Fruit fly (Drosophila melanogaster): ENCODE measurements around the gene Nmdmc.

DNA sequence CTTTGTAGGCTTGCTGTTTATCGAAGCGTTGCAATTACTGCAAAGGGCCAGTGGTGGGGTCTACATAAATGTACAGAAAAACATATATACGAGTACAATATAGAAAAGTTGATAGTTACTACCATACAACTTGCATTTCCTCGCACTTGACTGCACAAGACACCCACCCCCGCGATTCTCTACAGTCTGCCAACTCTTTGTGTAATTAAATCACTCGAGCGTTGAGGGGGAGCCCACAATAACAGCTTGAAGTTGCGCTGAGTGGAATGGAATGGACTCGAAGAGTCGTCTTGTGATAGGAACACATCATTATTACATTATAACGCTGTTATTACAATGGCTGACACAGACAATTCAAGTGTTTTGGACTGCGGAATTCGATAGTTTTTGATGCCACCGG, 20.9 kb downstream of the Nmdmc start:
- TF ChIP-seq Hnf4 (GFP tag; optimal IDR thresholded peaks at IDR 0.05) (no peak), usp (GFP tag; optimal IDR thresholded peaks at IDR 0.05) (no peak), pan (optimal IDR thresholded peaks at IDR 0.05) (no peak), Myc (optimal IDR thresholded peaks at IDR 0.05) (no peak), lola (GFP tag; optimal IDR thresholded peaks at IDR 0.05) (no peak), psq (GFP tag; optimal IDR thresholded peaks at IDR 0.05) (no peak), HLH106 (tag; optimal IDR thresholded peaks at IDR 0.05) (no peak), h (GFP tag; optimal IDR thresholded peaks at IDR 0.05) (no peak), dmrt93B (GFP tag; optimal IDR thresholded peaks at IDR 0.05) (no peak)

Measured in whole organism, wandering third instar larva.